Worm (Caenorhabditis elegans): ENCODE results near the gene F38B6.7.

DNA sequence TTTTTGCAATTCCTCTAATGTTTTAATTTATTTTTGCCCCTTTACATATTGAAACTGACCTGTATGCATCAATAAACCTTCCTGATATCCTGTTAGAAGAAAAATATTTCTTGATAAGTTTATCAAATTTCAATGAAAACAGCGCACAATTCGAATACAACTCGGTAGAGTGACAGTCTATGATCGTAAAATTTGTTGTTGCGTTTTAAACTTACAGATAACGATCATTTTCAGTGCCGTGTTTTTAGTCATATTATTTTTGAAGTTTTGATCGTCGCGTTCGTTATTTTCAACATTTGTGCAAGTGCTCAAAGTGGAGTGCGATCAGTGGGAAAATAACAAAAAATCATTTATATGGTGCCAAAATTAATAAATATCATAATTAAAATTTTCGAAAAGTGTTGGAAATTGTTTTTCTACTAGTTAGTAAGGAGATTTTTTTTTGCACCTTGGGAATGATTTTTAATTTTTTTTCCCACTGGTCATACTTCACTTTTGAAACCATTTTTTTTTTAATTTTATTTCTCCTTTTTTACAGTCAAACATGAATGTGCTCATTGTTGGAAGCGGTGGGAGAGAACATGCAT lies 23.7 kb downstream of the F38B6.7 start, which contains the start of gene F38B6.4:
- TF ChIP-seq ama-1 (optimal IDR thresholded peaks at IDR 0.05) (no peak), lin-11 (tag; optimal IDR thresholded peaks at IDR 0.05) (no peak)

Data from whole organism, L2 larva.